Worm (Caenorhabditis elegans) whole organism, L1 larva: ENCODE results near the gene arf-1.
A peak's percentile ranks its signal among the peaks of the same experiment; 100 is the strongest.

ENCODE experiments used
- C34B4.2 ChIP-seq: sonication (generic microtip); optimal IDR thresholded peaks from 2 replicates; lab custom pipeline; 2017; ENCODE audit warnings: mild to moderate bottlenecking, missing genetic modification characterization, missing compliant biosample characterization
- aha-1 ChIP-seq: fragments of 150-350 bp; optimal IDR thresholded peaks from 2 replicates; lab custom pipeline; 2014; ENCODE audit warnings: missing biosample characterization, missing genetic modification characterization
- alr-1 ChIP-seq: fragments of 200-800 bp; sonication (Bioruptor generic); optimal IDR thresholded peaks from 2 replicates; lab custom pipeline; 2018; ENCODE audit warnings: borderline replicate concordance, mild to moderate bottlenecking, missing genetic modification characterization, missing compliant biosample characterization
- ama-1 ChIP-seq: fragments of 150-350 bp; optimal IDR thresholded peaks from 2 replicates; lab custom pipeline; 2014
- blmp-1 ChIP-seq: fragments of 150-350 bp; optimal IDR thresholded peaks from 2 replicates; lab custom pipeline; 2014; ENCODE audit warnings: missing biosample characterization, missing genetic modification characterization
- ceh-82 ChIP-seq, 3 experiments: fragments of 150-350 bp in 1 of 3; sonication (generic microtip) in 2 of 3; optimal IDR thresholded peaks; 2 replicates each; lab custom pipeline; 2014 to 2017; ENCODE audit warnings: missing biosample characterization in 3 of 3, missing genetic modification characterization in 3 of 3
- ceh-90 ChIP-seq: sonication (generic microtip); optimal IDR thresholded peaks from 2 replicates; lab custom pipeline; 2016; ENCODE audit warnings: missing genetic modification characterization, missing compliant biosample characterization
- ces-1 ChIP-seq: fragments of 150-350 bp; optimal IDR thresholded peaks from 2 replicates; lab custom pipeline; 2014; ENCODE audit warnings: missing biosample characterization, missing genetic modification reagents, missing genetic modification characterization
- dsc-1 ChIP-seq: sonication (generic microtip); optimal IDR thresholded peaks from 2 replicates; lab custom pipeline; 2016; ENCODE audit warnings: mild to moderate bottlenecking, missing genetic modification characterization, missing compliant biosample characterization
- efl-1 ChIP-seq, 4 experiments: fragments of 150-350 bp; optimal IDR thresholded peaks in 3 of 4; peaks in 1 of 4; 1 replicate in 1 of 4; 2 replicates in 3 of 4; lab custom pipeline; 2014; ENCODE audit warnings: missing biosample characterization in 2 of 4, missing genetic modification characterization in 2 of 4, missing genetic modification reagents in 2 of 4
- efl-3 ChIP-seq: fragments of 200-800 bp; sonication (Bioruptor generic); optimal IDR thresholded peaks from 2 replicates; lab custom pipeline; 2018; ENCODE audit warnings: mild to moderate bottlenecking, missing genetic modification characterization, missing compliant biosample characterization
- egl-27 ChIP-seq, 2 experiments: fragments of 150-350 bp in 1 of 2; sonication (generic microtip); optimal IDR thresholded peaks; 3 replicates each; lab custom pipeline; 2017 to 2018; ENCODE audit warnings: missing biosample characterization in 2 of 2, missing genetic modification characterization in 2 of 2, missing genetic modification reagents in 2 of 2
- elt-3 ChIP-seq, 6 experiments: fragments of 150-350 bp in 1 of 6; sonication (generic microtip); optimal IDR thresholded peaks; 2 replicates each; lab custom pipeline; 2017 to 2018; ENCODE audit warnings: missing biosample characterization in 6 of 6, missing genetic modification characterization in 6 of 6, inconsistent platforms in 1 of 6
- fkh-10 ChIP-seq: sonication (generic microtip); optimal IDR thresholded peaks from 2 replicates; lab custom pipeline; 2017; ENCODE audit warnings: missing biosample characterization, missing genetic modification reagents, missing genetic modification characterization
- fkh-4 ChIP-seq: sonication (generic microtip); optimal IDR thresholded peaks from 2 replicates; lab custom pipeline; 2016; ENCODE audit warnings: missing compliant biosample characterization, missing genetic modification characterization, borderline replicate concordance
- grh-1 ChIP-seq: fragments of 200-800 bp; sonication (Bioruptor generic); IDR thresholded peaks from 2 replicates; pipeline ENCODE4 v1.3.6; 2022; ENCODE audit warnings: missing genetic modification reagents, missing genetic modification characterization, missing compliant biosample characterization
- hlh-4 ChIP-seq: sonication (generic microtip); optimal IDR thresholded peaks from 2 replicates; lab custom pipeline; 2016; ENCODE audit warnings: mild to moderate bottlenecking, missing genetic modification characterization, missing compliant biosample characterization
- hpl-2 ChIP-seq: fragments of 150-350 bp; optimal IDR thresholded peaks from 2 replicates; lab custom pipeline; 2014; ENCODE audit warnings: missing biosample characterization, missing genetic modification reagents, missing genetic modification characterization
- irx-1 ChIP-seq: sonication (generic microtip); optimal IDR thresholded peaks from 2 replicates; lab custom pipeline; 2016; ENCODE audit warnings: missing genetic modification characterization, missing compliant biosample characterization
- isw-1 ChIP-seq: fragments of 200-800 bp; sonication (Bioruptor generic); IDR thresholded peaks from 2 replicates; pipeline ENCODE4 v1.3.6; 2022; ENCODE audit warnings: missing genetic modification characterization, missing compliant biosample characterization
- lin-13 ChIP-seq: fragments of 150-350 bp; optimal IDR thresholded peaks from 2 replicates; lab custom pipeline; 2014; ENCODE audit warnings: missing biosample characterization, missing genetic modification reagents, missing genetic modification characterization
- lin-14 ChIP-seq: fragments of 200-800 bp; sonication (Bioruptor generic); optimal IDR thresholded peaks from 2 replicates; lab custom pipeline; 2018; ENCODE audit warnings: mild to moderate bottlenecking, missing genetic modification characterization, moderate library complexity, missing compliant biosample characterization
- lin-15B ChIP-seq: fragments of 150-350 bp; sonication (generic microtip); optimal IDR thresholded peaks from 3 replicates; lab custom pipeline; 2014; ENCODE audit warnings: missing biosample characterization, missing genetic modification characterization
- lin-35 ChIP-seq, 2 experiments: fragments of 150-350 bp; optimal IDR thresholded peaks; 2 replicates each; lab custom pipeline; 2014; ENCODE audit warnings: missing biosample characterization in 2 of 2, missing genetic modification characterization in 2 of 2, missing genetic modification reagents in 2 of 2
- lin-39 ChIP-seq: fragments of 150-350 bp; optimal IDR thresholded peaks from 2 replicates; lab custom pipeline; 2014; ENCODE audit warnings: missing biosample characterization, missing genetic modification reagents, missing genetic modification characterization
- lsy-2 ChIP-seq, 2 experiments: fragments of 150-350 bp; optimal IDR thresholded peaks; 2 replicates each; lab custom pipeline; 2014; ENCODE audit warnings: missing biosample characterization in 2 of 2, missing genetic modification characterization in 2 of 2
- nhr-11 ChIP-seq: fragments of 150-350 bp; optimal IDR thresholded peaks from 2 replicates; lab custom pipeline; 2014; ENCODE audit warnings: missing biosample characterization, missing genetic modification characterization
- nhr-19 ChIP-seq: fragments of 200-800 bp; sonication (Bioruptor generic); conservative IDR thresholded peaks from 2 replicates; pipeline ENCODE4 v1.3.6; 2022; ENCODE audit warnings: missing genetic modification characterization, missing compliant biosample characterization
- nhr-20 ChIP-seq: sonication (generic microtip); optimal IDR thresholded peaks from 2 replicates; lab custom pipeline; 2016; ENCODE audit warnings: mild to moderate bottlenecking, missing genetic modification characterization, missing compliant biosample characterization
- nhr-47 ChIP-seq: sonication (generic microtip); optimal IDR thresholded peaks from 2 replicates; lab custom pipeline; 2016; ENCODE audit warnings: mild to moderate bottlenecking, missing genetic modification characterization, moderate library complexity, missing compliant biosample characterization
- nhr-76 ChIP-seq: sonication (generic microtip); optimal IDR thresholded peaks from 2 replicates; lab custom pipeline; 2017; ENCODE audit warnings: missing biosample characterization, missing genetic modification characterization
- nhr-77 ChIP-seq: fragments of 150-350 bp; optimal IDR thresholded peaks from 2 replicates; lab custom pipeline; 2014; ENCODE audit warnings: missing biosample characterization, missing genetic modification characterization
- nhr-84 ChIP-seq: sonication (generic microtip); optimal IDR thresholded peaks from 2 replicates; lab custom pipeline; 2017; ENCODE audit warnings: missing biosample characterization, missing genetic modification characterization
- nhr-85 ChIP-seq: sonication (generic microtip); peaks from one replicate; lab custom pipeline; 2016; ENCODE audit warnings: missing genetic modification characterization, inconsistent platforms, missing compliant biosample characterization
- rnt-1 ChIP-seq: sonication (generic microtip); optimal IDR thresholded peaks from 2 replicates; lab custom pipeline; 2016; ENCODE audit warnings: mild to moderate bottlenecking, missing genetic modification characterization, moderate library complexity, missing compliant biosample characterization
- snpc-4 ChIP-seq: fragments of 150-350 bp; optimal IDR thresholded peaks from 2 replicates; lab custom pipeline; 2014; ENCODE audit warnings: missing biosample characterization, missing genetic modification characterization
- sptf-1 ChIP-seq: fragments of 150-350 bp; optimal IDR thresholded peaks from 2 replicates; lab custom pipeline; 2014; ENCODE audit warnings: missing biosample characterization, missing genetic modification characterization
- sup-37 ChIP-seq: fragments of 200-800 bp; sonication (Bioruptor generic); optimal IDR thresholded peaks from 2 replicates; lab custom pipeline; 2018; ENCODE audit warnings: mild to moderate bottlenecking, missing genetic modification characterization, missing compliant biosample characterization
- swsn-7 ChIP-seq: sonication (generic microtip); optimal IDR thresholded peaks from 2 replicates; lab custom pipeline; 2016; ENCODE audit warnings: missing genetic modification characterization, missing compliant biosample characterization
- unc-130 ChIP-seq: fragments of 150-350 bp; optimal IDR thresholded peaks from 2 replicates; lab custom pipeline; 2017; ENCODE audit warnings: missing biosample characterization, missing genetic modification characterization, inconsistent platforms
- xbp-1 ChIP-seq: sonication (generic microtip); optimal IDR thresholded peaks from 2 replicates; lab custom pipeline; 2016; ENCODE audit warnings: missing genetic modification characterization, missing compliant biosample characterization
- zip-4 ChIP-seq: fragments of 200-800 bp; sonication (Bioruptor generic); optimal IDR thresholded peaks from 2 replicates; lab custom pipeline; 2018; ENCODE audit warnings: mild to moderate bottlenecking, missing genetic modification characterization, moderate library complexity, missing compliant biosample characterization
- ztf-4 ChIP-seq: fragments of 150-350 bp; optimal IDR thresholded peaks from 2 replicates; lab custom pipeline; 2014; ENCODE audit warnings: missing biosample characterization, missing genetic modification characterization

Gene arf-1

ce11 chrIII:5714230-5714983 is at the start of gene arf-1:
arf-1 (plus strand) TSS chrIII:5714886.
- TF ChIP-seq lin-14 (GFP tag; lab: Kevin White, UChicago) (peak; percentile 1), efl-1 (optimal IDR thresholded peaks at IDR 0.05; lab: Kevin White, UChicago) (no peak), efl-1 (GFP tag; optimal IDR thresholded peaks at IDR 0.05 in 1 of 2; lab: Kevin White, UChicago) (no peak), fkh-10 (GFP tag; lab: Kevin White, UChicago) (no peak), ceh-90 (tag; lab: Kevin White, UChicago) (no peak), lin-35 (GFP tag; optimal IDR thresholded peaks at IDR 0.05; lab: Kevin White, UChicago) (peak in 1 of 2 experiments; percentile 29), elt-3 (tag; optimal IDR thresholded peaks at IDR 0.05; lab: Kevin White, UChicago) (peak in 1 of 6 experiments; percentile 8)
- TF ChIP-seq, all 84 proteins: peak for 3

- no peak for TF ChIP-seq isw-1 (GFP tag; lab: Robert Waterston, UW)
- no peak for TF ChIP-seq sup-37
- no peak for TF ChIP-seq nhr-84 (tag; lab: Kevin White, UChicago)
- TF ChIP-seq lin-14 (GFP tag; lab: Kevin White, UChicago) = peak; percentile 53
- peak; percentile 94 for TF ChIP-seq blmp-1 (tag; lab: Kevin White, UChicago)
- no peak for TF ChIP-seq ces-1
- TF ChIP-seq lin-39 (tag; lab: Kevin White, UChicago) = no peak
- no peak for TF ChIP-seq egl-27 (tag; optimal IDR thresholded peaks at IDR 0.05; lab: Kevin White, UChicago)
- no peak for TF ChIP-seq snpc-4 (tag; lab: Kevin White, UChicago)
- peak in 1 of 2 experiments; percentile 22 for TF ChIP-seq lin-35 (GFP tag; optimal IDR thresholded peaks at IDR 0.05; lab: Kevin White, UChicago)
- TF ChIP-seq nhr-77 (tag; lab: Kevin White, UChicago) = no peak
- no peak for TF ChIP-seq hlh-4 (tag; lab: Kevin White, UChicago)
- no peak for TF ChIP-seq ztf-4 (tag; lab: Kevin White, UChicago)
- TF ChIP-seq efl-1 (optimal IDR thresholded peaks at IDR 0.05; lab: Kevin White, UChicago) = no peak
- TF ChIP-seq efl-1 (GFP tag; optimal IDR thresholded peaks at IDR 0.05 in 1 of 2; lab: Kevin White, UChicago) = peak in 1 of 2 experiments; percentile 93
- TF ChIP-seq ceh-82 (tag; optimal IDR thresholded peaks at IDR 0.05; lab: Kevin White, UChicago) = no peak
Observed at ce11 chrIII:5665278-5665677, 49.4 kb upstream of the arf-1 start.

- peak; percentile 48 for TF ChIP-seq blmp-1 (tag; lab: Kevin White, UChicago)
- TF ChIP-seq grh-1 = no peak
- peak; percentile 23 for TF ChIP-seq lin-14 (GFP tag; lab: Kevin White, UChicago)
Observed at ce11 chrIII:5665710-5666109, 49.0 kb upstream of the arf-1 start.

- no peak for TF ChIP-seq rnt-1 (tag; lab: Kevin White, UChicago)
- no peak for TF ChIP-seq lin-15B (tag; lab: Kevin White, UChicago)
- no peak for TF ChIP-seq irx-1 (tag; lab: Kevin White, UChicago)
- TF ChIP-seq xbp-1 (tag; lab: Kevin White, UChicago) = peak; percentile 15
- peak; percentile 78 for TF ChIP-seq dsc-1 (tag; lab: Kevin White, UChicago)
- TF ChIP-seq C34B4.2 (tag; lab: Kevin White, UChicago) = no peak
- TF ChIP-seq lin-13 (GFP tag; lab: Kevin White, UChicago) = no peak
- TF ChIP-seq nhr-76 (tag; lab: Kevin White, UChicago) = no peak
- no peak for TF ChIP-seq nhr-19 (GFP tag; lab: Robert Waterston, UW)
- peak; percentile 16 to 28 for TF ChIP-seq lin-35 (GFP tag; optimal IDR thresholded peaks at IDR 0.05; lab: Kevin White, UChicago)
- TF ChIP-seq isw-1 (GFP tag; lab: Robert Waterston, UW) = no peak
- TF ChIP-seq efl-3 (GFP tag; lab: Kevin White, UChicago) = no peak
- TF ChIP-seq aha-1 = no peak
- no peak for TF ChIP-seq ama-1 (lab: Kevin White, UChicago)
- TF ChIP-seq sptf-1 (tag; lab: Kevin White, UChicago) = no peak
- no peak for TF ChIP-seq nhr-47 (tag; lab: Kevin White, UChicago)
- TF ChIP-seq nhr-85 (tag; lab: Kevin White, UChicago) = peak; percentile 86
- no peak for TF ChIP-seq nhr-11 (tag; lab: Kevin White, UChicago)
- no peak for TF ChIP-seq hlh-4 (tag; lab: Kevin White, UChicago)
- TF ChIP-seq unc-130 (tag; lab: Kevin White, UChicago) = no peak
- peak; percentile 29 for TF ChIP-seq nhr-20 (tag; lab: Kevin White, UChicago)
- no peak for TF ChIP-seq ceh-90 (tag; lab: Kevin White, UChicago)
- TF ChIP-seq alr-1 (tag; lab: Kevin White, UChicago) = no peak
- TF ChIP-seq swsn-7 (tag; lab: Kevin White, UChicago) = peak; percentile 32
- TF ChIP-seq zip-4 (GFP tag; lab: Kevin White, UChicago) = no peak
- TF ChIP-seq efl-1 (optimal IDR thresholded peaks at IDR 0.05; lab: Kevin White, UChicago) = peak; percentile 38 to 44
- TF ChIP-seq efl-1 (GFP tag; optimal IDR thresholded peaks at IDR 0.05 in 1 of 2; lab: Kevin White, UChicago) = peak in 1 of 2 experiments; percentile 71
- peak in 1 of 2 experiments; percentile 26 for TF ChIP-seq lsy-2 (tag; optimal IDR thresholded peaks at IDR 0.05; lab: Kevin White, UChicago)
- no peak for TF ChIP-seq hpl-2 (GFP tag; lab: Kevin White, UChicago)
- TF ChIP-seq fkh-10 (GFP tag; lab: Kevin White, UChicago) = no peak
- TF ChIP-seq fkh-4 (tag; lab: Kevin White, UChicago) = no peak
Observed at ce11 chrIII:5667952-5668489, 46.7 kb upstream of the arf-1 start.
